Worm (Caenorhabditis elegans) whole organism, young adult: ENCODE data around the gene vps-60.

Experiments
- B0035.1 ChIP-seq: sonication (generic microtip); optimal IDR thresholded peaks from 2 replicates; lab custom pipeline; 2016; ENCODE audit warnings: missing genetic modification characterization, mild to moderate bottlenecking, missing compliant biosample characterization, missing genotype, missing genetic modification reagents
- F10E7.11 ChIP-seq: sonication (generic microtip); optimal IDR thresholded peaks from 2 replicates; lab custom pipeline; 2017; ENCODE audit warnings: mild to moderate bottlenecking, missing genetic modification characterization, moderate library complexity, missing compliant biosample characterization
- F37B4.10 ChIP-seq: fragments of 200-800 bp; sonication (Bioruptor generic); IDR thresholded peaks from 2 replicates; pipeline ENCODE4 v1.3.6; 2022; ENCODE audit warnings: missing genetic modification characterization, missing compliant biosample characterization
- F39B2.1 ChIP-seq: fragments of 200-800 bp; sonication (Bioruptor generic); IDR thresholded peaks from 2 replicates; pipeline ENCODE4 v1.3.6; 2022; ENCODE audit warnings: missing genetic modification reagents, missing genetic modification characterization, missing compliant biosample characterization
- Y79H2A.3 ChIP-seq: fragments of 200-800 bp; sonication (Bioruptor generic); conservative IDR thresholded peaks from 2 replicates; pipeline ENCODE4 v1.3.6; 2022; ENCODE audit warnings: missing genetic modification reagents, missing genetic modification characterization, missing compliant biosample characterization
- Y95B8A.8 ChIP-seq: fragments of 200-800 bp; sonication (Bioruptor generic); IDR thresholded peaks from 2 replicates; pipeline ENCODE4 v1.3.6; 2022; ENCODE audit warnings: missing genetic modification reagents, missing genetic modification characterization, missing compliant biosample characterization
- akir-1 ChIP-seq: fragments of 200-800 bp; sonication (Bioruptor generic); optimal IDR thresholded peaks from 2 replicates; lab custom pipeline; 2018; ENCODE audit warnings: mild to moderate bottlenecking, missing genetic modification characterization, moderate library complexity, missing compliant biosample characterization
- ama-1 ChIP-seq, 3 experiments: fragments of 150-350 bp in 1 of 3; sonication (generic microtip) in 2 of 3; optimal IDR thresholded peaks; 2 replicates each; lab custom pipeline; 2014 to 2018; ENCODE audit warnings: missing biosample characterization in 2 of 3, missing genetic modification characterization in 2 of 3, missing genetic modification reagents in 2 of 3
- athp-1 ChIP-seq: sonication (generic microtip); optimal IDR thresholded peaks from 2 replicates; lab custom pipeline; 2017; ENCODE audit warnings: mild to moderate bottlenecking, missing genetic modification characterization, missing compliant biosample characterization
- attf-5 ChIP-seq: fragments of 200-800 bp; sonication (Bioruptor generic); optimal IDR thresholded peaks from 2 replicates; lab custom pipeline; 2018; ENCODE audit warnings: mild to moderate bottlenecking, missing genetic modification characterization, missing compliant biosample characterization
- attf-6 ChIP-seq: fragments of 200-800 bp; sonication (Bioruptor generic); IDR thresholded peaks from 2 replicates; pipeline ENCODE4 v1.3.6; 2022; ENCODE audit warnings: missing genetic modification reagents, missing genetic modification characterization, missing compliant biosample characterization
- bed-2 ChIP-seq: fragments of 200-800 bp; sonication (Bioruptor generic); IDR thresholded peaks from 2 replicates; pipeline ENCODE4 v1.3.6; 2022; ENCODE audit warnings: missing genetic modification reagents, missing genetic modification characterization, missing compliant biosample characterization
- ceh-100 ChIP-seq: fragments of 200-800 bp; sonication (Bioruptor generic); IDR thresholded peaks from 2 replicates; pipeline ENCODE4 v1.3.6; 2022; ENCODE audit warnings: missing genetic modification reagents, missing genetic modification characterization, missing compliant biosample characterization
- ceh-40 ChIP-seq: fragments of 200-800 bp; sonication (Bioruptor generic); IDR thresholded peaks from 2 replicates; pipeline ENCODE4 v1.3.6; 2022; ENCODE audit warnings: missing genetic modification characterization, missing compliant biosample characterization
- ceh-79 ChIP-seq: sonication (generic microtip); optimal IDR thresholded peaks from 2 replicates; lab custom pipeline; 2017; ENCODE audit warnings: mild to moderate bottlenecking, missing genetic modification characterization, missing compliant biosample characterization
- dox-1 ChIP-seq: fragments of 200-800 bp; sonication (Bioruptor generic); IDR thresholded peaks from 2 replicates; pipeline ENCODE4 v1.3.6; 2022; ENCODE audit warnings: missing genetic modification reagents, missing genetic modification characterization, missing compliant biosample characterization
- egl-18 ChIP-seq: fragments of 200-800 bp; sonication (Bioruptor generic); IDR thresholded peaks from 2 replicates; pipeline ENCODE4 v1.3.6; 2022; ENCODE audit warnings: missing genetic modification reagents, missing genetic modification characterization, missing compliant biosample characterization
- gei-17 ChIP-seq: fragments of 200-800 bp; sonication (Bioruptor generic); optimal IDR thresholded peaks from 2 replicates; lab custom pipeline; 2018; ENCODE audit warnings: mild to moderate bottlenecking, missing genetic modification characterization, missing compliant biosample characterization
- hsf-1 ChIP-seq: fragments of 200-800 bp; sonication (Bioruptor generic); IDR thresholded peaks from 2 replicates; pipeline ENCODE4 v1.3.6; 2022; ENCODE audit warnings: missing genetic modification reagents, missing genetic modification characterization, missing compliant biosample characterization
- lag-1 ChIP-seq: fragments of 200-800 bp; sonication (Bioruptor generic); IDR thresholded peaks from 2 replicates; pipeline ENCODE4 v1.3.6; 2022; ENCODE audit warnings: missing genetic modification reagents, missing genetic modification characterization, missing compliant biosample characterization
- let-607 ChIP-seq, 2 experiments: fragments of 200-800 bp in 1 of 2; sonication (Bioruptor generic) in 1 of 2; sonication (generic microtip) in 1 of 2; optimal IDR thresholded peaks; 2 replicates each; lab custom pipeline; 2016 to 2018; ENCODE audit warnings: mild to moderate bottlenecking in 2 of 2, missing compliant biosample characterization in 2 of 2, missing genetic modification characterization in 2 of 2, moderate library complexity in 2 of 2, missing genotype in 1 of 2
- lin-26 ChIP-seq: fragments of 200-800 bp; sonication (Bioruptor generic); IDR thresholded peaks from 2 replicates; pipeline ENCODE4 v1.3.6; 2022; ENCODE audit warnings: missing genetic modification reagents, missing genetic modification characterization, missing compliant biosample characterization
- lin-35 ChIP-seq, 3 experiments: fragments of 150-350 bp in 2 of 3; sonication (generic microtip) in 1 of 3; optimal IDR thresholded peaks; 2 replicates each; lab custom pipeline; 2014 to 2018; ENCODE audit warnings: missing biosample characterization in 3 of 3, missing genetic modification characterization in 3 of 3, missing genetic modification reagents in 3 of 3
- lin-40 ChIP-seq: sonication (generic microtip); optimal IDR thresholded peaks from 2 replicates; lab custom pipeline; 2016; ENCODE audit warnings: missing genetic modification characterization, mild to moderate bottlenecking, missing compliant biosample characterization, missing genotype, missing genetic modification reagents
- lir-1 ChIP-seq: fragments of 200-800 bp; sonication (Bioruptor generic); conservative IDR thresholded peaks from 2 replicates; pipeline ENCODE4 v1.3.6; 2022; ENCODE audit warnings: missing genetic modification reagents, missing genetic modification characterization, missing compliant biosample characterization
- madf-3 ChIP-seq: fragments of 200-800 bp; sonication (Bioruptor generic); IDR thresholded peaks from 2 replicates; pipeline ENCODE4 v1.3.6; 2022; ENCODE audit warnings: missing genetic modification reagents, missing genetic modification characterization, missing compliant biosample characterization
- mcd-1 ChIP-seq: fragments of 200-800 bp; sonication (Bioruptor generic); IDR thresholded peaks from 2 replicates; pipeline ENCODE4 v1.3.6; 2022; ENCODE audit warnings: missing genetic modification reagents, missing genetic modification characterization, missing compliant biosample characterization
- mel-28 ChIP-seq: sonication (generic microtip); optimal IDR thresholded peaks from 2 replicates; lab custom pipeline; 2016; ENCODE audit warnings: borderline replicate concordance, mild to moderate bottlenecking, missing genetic modification characterization, missing compliant biosample characterization
- mes-4 ChIP-seq: sonication (generic microtip); optimal IDR thresholded peaks from 2 replicates; lab custom pipeline; 2016; ENCODE audit warnings: missing genotype, missing genetic modification characterization, missing compliant biosample characterization
- nfya-2 ChIP-seq: fragments of 200-800 bp; sonication (Bioruptor generic); IDR thresholded peaks from 2 replicates; pipeline ENCODE4 v1.3.6; 2022; ENCODE audit warnings: missing genetic modification reagents, missing genetic modification characterization, missing compliant biosample characterization
- nfyb-1 ChIP-seq: fragments of 200-800 bp; sonication (Bioruptor generic); IDR thresholded peaks from 2 replicates; pipeline ENCODE4 v1.3.6; 2022; ENCODE audit warnings: missing genetic modification reagents, missing genetic modification characterization, missing compliant biosample characterization
- nhr-179 ChIP-seq: sonication (generic microtip); optimal IDR thresholded peaks from 2 replicates; lab custom pipeline; 2016; ENCODE audit warnings: mild to moderate bottlenecking, missing genetic modification characterization, missing compliant biosample characterization
- nhr-27 ChIP-seq: fragments of 200-800 bp; sonication (Bioruptor generic); optimal IDR thresholded peaks from 2 replicates; lab custom pipeline; 2018; ENCODE audit warnings: mild to moderate bottlenecking, missing genetic modification characterization, moderate library complexity, missing compliant biosample characterization
- nhr-90 ChIP-seq: sonication (generic microtip); optimal IDR thresholded peaks from 2 replicates; lab custom pipeline; 2016; ENCODE audit warnings: missing genotype, mild to moderate bottlenecking, missing genetic modification characterization, missing compliant biosample characterization
- pha-4 ChIP-seq: fragments of 150-350 bp; sonication (generic microtip); optimal IDR thresholded peaks from 2 replicates; lab custom pipeline; 2014; ENCODE audit warnings: missing biosample characterization, missing genetic modification reagents, missing genetic modification characterization
- repo-1 ChIP-seq: sonication (generic microtip); optimal IDR thresholded peaks from 2 replicates; lab custom pipeline; 2017; ENCODE audit warnings: mild to moderate bottlenecking, missing genetic modification characterization, missing compliant biosample characterization
- rpc-1 ChIP-seq, 2 experiments: fragments of 150-350 bp in 1 of 2; sonication (generic microtip) in 1 of 2; optimal IDR thresholded peaks; 2 replicates each; lab custom pipeline; 2014 to 2018; ENCODE audit warnings: missing biosample characterization in 1 of 2, missing genetic modification characterization in 1 of 2, missing genetic modification reagents in 1 of 2, missing genotype in 1 of 2
- snpc-1.1 ChIP-seq: sonication (generic microtip); optimal IDR thresholded peaks from 2 replicates; lab custom pipeline; 2017; ENCODE audit warnings: missing genetic modification characterization, mild to moderate bottlenecking, missing compliant biosample characterization, antibody characterized with exemption, moderate library complexity, missing genotype, missing genetic modification reagents; ENCODE audit not compliant: insufficient read depth
- snpc-3.4 ChIP-seq: sonication (generic microtip); optimal IDR thresholded peaks from 2 replicates; lab custom pipeline; 2017; ENCODE audit warnings: missing genetic modification characterization, mild to moderate bottlenecking, missing compliant biosample characterization, antibody characterized with exemption, moderate library complexity, missing genotype, missing genetic modification reagents
- somi-1 ChIP-seq: fragments of 200-800 bp; sonication (Bioruptor generic); optimal IDR thresholded peaks from 2 replicates; lab custom pipeline; 2018; ENCODE audit warnings: mild to moderate bottlenecking, missing genetic modification characterization, missing compliant biosample characterization
- sptf-2 ChIP-seq: fragments of 200-800 bp; sonication (Bioruptor generic); optimal IDR thresholded peaks from 2 replicates; lab custom pipeline; 2018; ENCODE audit warnings: mild to moderate bottlenecking, missing genetic modification characterization, missing compliant biosample characterization
- unc-62 ChIP-seq: fragments of 150-350 bp; optimal IDR thresholded peaks from 2 replicates; lab custom pipeline; 2014; ENCODE audit warnings: missing biosample characterization, missing genetic modification reagents, missing genetic modification characterization
- xnd-1 ChIP-seq: sonication (generic microtip); optimal IDR thresholded peaks from 2 replicates; lab custom pipeline; 2016; ENCODE audit warnings: missing genotype, missing genetic modification reagents, missing genetic modification characterization, missing compliant biosample characterization
- zfh-2 ChIP-seq: fragments of 200-800 bp; sonication (Bioruptor generic); conservative IDR thresholded peaks from 2 replicates; pipeline ENCODE4 v1.3.6; 2022; ENCODE audit warnings: missing genetic modification reagents, missing genetic modification characterization, missing compliant biosample characterization
- ztf-22 ChIP-seq: fragments of 200-800 bp; sonication (Bioruptor generic); optimal IDR thresholded peaks from 2 replicates; lab custom pipeline; 2018; ENCODE audit warnings: mild to moderate bottlenecking, missing genetic modification characterization, moderate library complexity, missing compliant biosample characterization
- ztf-3 ChIP-seq: fragments of 200-800 bp; sonication (Bioruptor generic); optimal IDR thresholded peaks from 2 replicates; lab custom pipeline; 2018; ENCODE audit warnings: mild to moderate bottlenecking, missing genetic modification characterization, missing compliant biosample characterization
- ztf-6 ChIP-seq: fragments of 200-800 bp; sonication (Bioruptor generic); IDR thresholded peaks from 2 replicates; pipeline ENCODE4 v1.3.6; 2022; ENCODE audit warnings: missing genetic modification reagents, missing genetic modification characterization, missing compliant biosample characterization

vps-60 gene

DNA sequence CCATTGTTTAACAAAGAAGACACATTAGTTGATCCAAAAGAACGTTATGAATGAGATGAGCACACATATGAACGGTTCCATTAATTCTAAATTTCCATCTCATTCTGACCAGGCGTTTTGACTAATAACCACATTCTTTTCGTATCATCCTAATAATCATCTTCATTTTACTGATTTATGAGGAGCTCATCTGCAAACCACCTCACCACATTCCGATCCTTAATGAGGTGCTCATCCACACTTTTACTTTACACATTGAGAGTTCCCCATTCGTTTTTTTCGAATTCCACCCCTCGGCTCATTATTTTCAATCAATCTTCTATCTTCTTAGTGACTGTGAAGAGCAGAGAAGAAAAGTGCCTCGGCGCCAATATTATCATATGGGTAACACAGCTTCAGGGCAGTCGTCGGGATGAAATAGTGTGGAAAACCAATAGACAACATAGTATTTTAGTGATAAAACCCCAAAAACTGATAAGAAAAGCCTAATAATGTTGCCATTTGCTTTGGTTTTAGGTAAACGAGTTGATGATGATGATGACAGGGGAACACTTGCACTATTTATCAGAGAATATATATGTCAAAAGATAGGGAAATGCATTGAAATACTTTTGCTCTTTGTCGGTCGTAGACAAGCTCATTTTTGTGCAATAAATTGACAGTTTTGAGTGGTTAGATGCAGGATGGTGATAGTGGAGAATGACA is 45.2 kb upstream of the vps-60 start (continued):
- TF ChIP-seq mel-28 (tag; lab: Kevin White, UChicago) (no peak), let-607 (tag; optimal IDR thresholded peaks at IDR 0.05; lab: Kevin White, UChicago) (peak; percentile 68 to 88), ama-1 (optimal IDR thresholded peaks at IDR 0.05; lab: Kevin White, UChicago) (no peak), ama-1 (GFP tag; optimal IDR thresholded peaks at IDR 0.05; lab: Kevin White, UChicago) (no peak), bed-2 (GFP tag; lab: Robert Waterston, UW) (no peak), unc-62 (peak; percentile 83), dox-1 (GFP tag; lab: Robert Waterston, UW) (peak; percentile 75), somi-1 (no peak), nhr-90 (tag; lab: Kevin White, UChicago) (peak; percentile 76), ceh-100 (no peak), lin-35 (GFP tag; optimal IDR thresholded peaks at IDR 0.05; lab: Kevin White, UChicago) (no peak), ztf-6 (GFP tag; lab: Robert Waterston, UW) (no peak), lin-26 (GFP tag; lab: Robert Waterston, UW) (no peak), F10E7.11 (no peak), mcd-1 (GFP tag; lab: Robert Waterston, UW) (no peak), B0035.1 (tag; lab: Kevin White, UChicago) (no peak), F37B4.10 (GFP tag; lab: Robert Waterston, UW) (no peak), hsf-1 (GFP tag; lab: Robert Waterston, UW) (no peak), pha-4 (tag; lab: Kevin White, UChicago) (peak; percentile 59), gei-17 (GFP tag; lab: Kevin White, UChicago) (no peak), attf-5 (GFP tag; lab: Kevin White, UChicago) (peak; percentile 30), lag-1 (GFP tag; lab: Robert Waterston, UW) (no peak), Y79H2A.3 (GFP tag; lab: Robert Waterston, UW) (no peak), xnd-1 (tag; lab: Kevin White, UChicago) (no peak), sptf-2 (GFP tag; lab: Kevin White, UChicago) (peak; percentile 46), Y95B8A.8 (GFP tag; lab: Robert Waterston, UW) (no peak), snpc-3.4 (tag; lab: Kevin White, UChicago) (no peak), lir-1 (GFP tag; lab: Robert Waterston, UW) (no peak), ceh-79 (tag; lab: Kevin White, UChicago) (no peak), F39B2.1 (GFP tag; lab: Robert Waterston, UW) (no peak), lin-40 (tag; lab: Kevin White, UChicago) (peak; percentile 56), attf-6 (no peak), ceh-40 (GFP tag; lab: Robert Waterston, UW) (no peak), nfya-2 (GFP tag; lab: Robert Waterston, UW) (no peak), repo-1 (tag; lab: Kevin White, UChicago) (no peak), athp-1 (tag; lab: Kevin White, UChicago) (no peak), egl-18 (GFP tag; lab: Robert Waterston, UW) (no peak), snpc-1.1 (tag; lab: Kevin White, UChicago) (no peak), nfyb-1 (GFP tag; lab: Robert Waterston, UW) (no peak), nhr-179 (tag; lab: Kevin White, UChicago) (no peak), zfh-2 (no peak), madf-3 (GFP tag; lab: Robert Waterston, UW) (no peak), ztf-22 (GFP tag; lab: Kevin White, UChicago) (peak; percentile 97), nhr-27 (tag; lab: Kevin White, UChicago) (no peak), rpc-1 (optimal IDR thresholded peaks at IDR 0.05; lab: Kevin White, UChicago) (no peak), rpc-1 (tag; optimal IDR thresholded peaks at IDR 0.05; lab: Kevin White, UChicago) (no peak), akir-1 (GFP tag; lab: Kevin White, UChicago) (no peak), ztf-3 (GFP tag; lab: Kevin White, UChicago) (no peak), mes-4 (tag; lab: Kevin White, UChicago) (no peak)
